Fruit fly (Drosophila melanogaster) whole organism, embryonic: Measurements from ENCODE around the gene CG43120.
A peak's percentile ranks its signal among the peaks of the same experiment; 100 is the strongest.

Source experiments
- BtbVII ChIP-seq: fragments of 200-800 bp; sonication (Bioruptor generic); optimal IDR thresholded peaks from 3 replicates; lab custom pipeline; 2017; ENCODE audit warnings: missing biosample characterization, mild to moderate bottlenecking, missing genetic modification characterization
- CG10979 ChIP-seq: fragments of 200-800 bp; sonication (Bioruptor generic); optimal IDR thresholded peaks from 2 replicates; lab custom pipeline; 2018; ENCODE audit warnings: missing biosample characterization, mild to moderate bottlenecking, missing genetic modification characterization, moderate library complexity
- CG11504 ChIP-seq: fragments of 200-800 bp; sonication (Bioruptor generic); optimal IDR thresholded peaks from 3 replicates; lab custom pipeline; 2019; ENCODE audit warnings: missing biosample characterization, mild to moderate bottlenecking, missing genetic modification characterization, moderate library complexity
- CG15269 ChIP-seq: fragments of 200-800 bp; sonication (Bioruptor generic); optimal IDR thresholded peaks from 2 replicates; lab custom pipeline; 2018; ENCODE audit warnings: missing biosample characterization, mild to moderate bottlenecking, missing genetic modification characterization, moderate library complexity
- CG17568 ChIP-seq: fragments of 200-800 bp; sonication (Bioruptor generic); optimal IDR thresholded peaks from 2 replicates; lab custom pipeline; 2018; ENCODE audit warnings: missing biosample characterization, mild to moderate bottlenecking, missing genetic modification characterization, moderate library complexity
- CG17829 ChIP-seq: fragments of 200-800 bp; optimal IDR thresholded peaks from 2 replicates; lab custom pipeline; 2019; ENCODE audit warnings: missing biosample characterization, mild to moderate bottlenecking, missing genetic modification characterization, moderate library complexity
- CG2712 ChIP-seq: fragments of 200-800 bp; optimal IDR thresholded peaks from 3 replicates; lab custom pipeline; 2019; ENCODE audit warnings: missing biosample characterization, mild to moderate bottlenecking, missing genetic modification characterization, moderate library complexity
- CG34376 ChIP-seq: fragments of 200-800 bp; sonication (Bioruptor generic); optimal IDR thresholded peaks from 2 replicates; lab custom pipeline; 2018; ENCODE audit warnings: missing biosample characterization, mild to moderate bottlenecking, missing genetic modification characterization
- CG3726 ChIP-seq: fragments of 200-800 bp; sonication (Bioruptor generic); IDR thresholded peaks from 3 replicates; pipeline ENCODE4, ENCODE4 v1.3.6; 2022; ENCODE audit warnings: missing biosample characterization, missing genetic modification characterization
- CG42726 ChIP-seq: fragments of 200-800 bp; sonication (Bioruptor generic); IDR thresholded peaks from 2 replicates; pipeline ENCODE4 v1.3.6; 2022; ENCODE audit warnings: missing biosample characterization, missing genetic modification characterization; ENCODE audit not compliant: partially characterized antibody
- CG6765 ChIP-seq: fragments of 200-800 bp; sonication (Bioruptor generic); optimal IDR thresholded peaks from 3 replicates; lab custom pipeline; 2017; ENCODE audit warnings: missing biosample characterization, mild to moderate bottlenecking, missing genetic modification characterization
- CG8944 ChIP-seq: fragments of 200-800 bp; sonication (Bioruptor generic); optimal IDR thresholded peaks from 3 replicates; lab custom pipeline; 2016; ENCODE audit warnings: missing biosample characterization, missing genetic modification characterization
- CkIIα-i1 ChIP-seq: fragments of 200-800 bp; sonication (Bioruptor generic); IDR thresholded peaks from 2 replicates; pipeline ENCODE4 v1.3.6; 2022; ENCODE audit warnings: missing biosample characterization, missing genetic modification characterization
- Dll ChIP-seq: fragments of 200-800 bp; sonication (Bioruptor generic); IDR thresholded peaks from 4 replicates; pipeline ENCODE4 v1.3.6; 2022; ENCODE audit warnings: missing biosample characterization, missing genetic modification characterization; ENCODE audit not compliant: partially characterized antibody
- E2f2 ChIP-seq: fragments of 200-800 bp; sonication (Bioruptor generic); IDR thresholded peaks from 2 replicates; pipeline ENCODE4 v1.3.6; 2022; ENCODE audit warnings: missing biosample characterization, missing genetic modification characterization
- Gug ChIP-seq: fragments of 200-800 bp; sonication (Bioruptor generic); IDR thresholded peaks from 4 replicates; pipeline ENCODE4 v1.3.6; 2022; ENCODE audit warnings: missing biosample characterization, missing genetic modification characterization
- Hr78 ChIP-seq, 2 experiments: fragments of 200-800 bp in 1 of 2; fragments of >200 bp in 1 of 2; sonication (Bioruptor generic) in 1 of 2; optimal IDR thresholded peaks; 2 replicates each; lab custom pipeline; 2017 to 2019; ENCODE audit warnings: missing biosample characterization in 2 of 2, missing genetic modification characterization in 2 of 2, mild to moderate bottlenecking in 1 of 2, moderate library complexity in 1 of 2
- Jarid2 ChIP-seq: fragments of 200-800 bp; sonication (Bioruptor generic); optimal IDR thresholded peaks from 3 replicates; lab custom pipeline; 2017; ENCODE audit warnings: mild to moderate bottlenecking, missing biosample characterization, missing genetic modification reagents, missing genetic modification characterization
- MTF-1 ChIP-seq: fragments of 200-800 bp; sonication (Bioruptor generic); optimal IDR thresholded peaks from 2 replicates; lab custom pipeline; 2018; ENCODE audit warnings: missing biosample characterization, mild to moderate bottlenecking, missing genetic modification characterization, borderline replicate concordance
- NC2β ChIP-seq: fragments of 200-800 bp; sonication (Bioruptor generic); optimal IDR thresholded peaks from 2 replicates; lab custom pipeline; 2016; ENCODE audit warnings: missing biosample characterization, missing genetic modification characterization
- Stat92E ChIP-seq, 3 experiments: fragments of >200 bp in 2 of 3; fragments of 200-800 bp in 1 of 3; sonication (Bioruptor generic) in 1 of 3; optimal IDR thresholded peaks; 2 replicates each; lab custom pipeline; 2017 to 2019; ENCODE audit warnings: missing biosample characterization in 3 of 3, missing genetic modification characterization in 3 of 3, mild to moderate bottlenecking in 1 of 3, moderate library complexity in 1 of 3
- Vsx1 ChIP-seq: fragments of 200-800 bp; sonication (Bioruptor generic); optimal IDR thresholded peaks from 2 replicates; lab custom pipeline; 2017; ENCODE audit warnings: missing biosample characterization, mild to moderate bottlenecking, missing genetic modification characterization, missing genetic modification reagents
- bsh ChIP-seq, 2 experiments: fragments of 200-800 bp; sonication (Bioruptor generic); optimal IDR thresholded peaks; 2 replicates each; lab custom pipeline; 2017 to 2018; ENCODE audit warnings: mild to moderate bottlenecking in 2 of 2, missing biosample characterization in 2 of 2, missing genetic modification characterization in 2 of 2, moderate library complexity in 1 of 2
- caup ChIP-seq: fragments of 200-800 bp; sonication (Bioruptor generic); optimal IDR thresholded peaks from 3 replicates; lab custom pipeline; 2017; ENCODE audit warnings: missing biosample characterization, mild to moderate bottlenecking, missing genetic modification characterization, moderate library complexity; ENCODE audit not compliant: severe bottlenecking
- chm ChIP-seq: fragments of 200-800 bp; sonication (Bioruptor generic); IDR thresholded peaks from 2 replicates; pipeline ENCODE4 v1.3.6; 2022; ENCODE audit warnings: missing biosample characterization, missing genetic modification characterization
- crol ChIP-seq: fragments of 200-800 bp; sonication (Bioruptor generic); IDR thresholded peaks from 2 replicates; pipeline ENCODE4 v1.3.6; 2022; ENCODE audit warnings: missing biosample characterization, missing genetic modification characterization
- crp ChIP-seq, 2 experiments: fragments of 200-800 bp; sonication (Bioruptor generic); optimal IDR thresholded peaks; 2 replicates in 1 of 2; 3 replicates in 1 of 2; lab custom pipeline; 2017; ENCODE audit warnings: missing biosample characterization in 2 of 2, missing genetic modification characterization in 2 of 2, mild to moderate bottlenecking in 1 of 2, moderate library complexity in 1 of 2
- fd64A ChIP-seq: fragments of 200-800 bp; sonication (Bioruptor generic); optimal IDR thresholded peaks from 3 replicates; lab custom pipeline; 2018; ENCODE audit warnings: missing biosample characterization, mild to moderate bottlenecking, missing genetic modification characterization
- grn ChIP-seq: fragments of 200-800 bp; sonication (Bioruptor generic); optimal IDR thresholded peaks from 3 replicates; lab custom pipeline; 2017; ENCODE audit warnings: missing biosample characterization, missing genetic modification characterization
- her ChIP-seq: fragments of 200-800 bp; sonication (Bioruptor generic); optimal IDR thresholded peaks from 2 replicates; lab custom pipeline; 2016; ENCODE audit warnings: missing biosample characterization, missing genetic modification characterization
- ind ChIP-seq: fragments of 200-800 bp; sonication (Bioruptor generic); optimal IDR thresholded peaks from 3 replicates; lab custom pipeline; 2016; ENCODE audit warnings: missing biosample characterization, missing genetic modification characterization
- kay ChIP-seq: fragments of 200-800 bp; sonication (Bioruptor generic); optimal IDR thresholded peaks from 2 replicates; lab custom pipeline; 2016; ENCODE audit warnings: missing biosample characterization, missing genetic modification characterization
- knrl ChIP-seq: fragments of 200-800 bp; sonication (Bioruptor generic); IDR thresholded peaks from 3 replicates; pipeline ENCODE4 v1.3.6; 2022; ENCODE audit warnings: missing biosample characterization, missing genetic modification characterization; ENCODE audit not compliant: partially characterized antibody
- lab ChIP-seq: fragments of 200-800 bp; sonication (Bioruptor generic); optimal IDR thresholded peaks from 3 replicates; lab custom pipeline; 2017; ENCODE audit warnings: missing biosample characterization, missing genetic modification characterization, mild to moderate bottlenecking, moderate library complexity, missing genetic modification reagents
- oc ChIP-seq: fragments of 200-800 bp; sonication (Bioruptor generic); optimal IDR thresholded peaks from 2 replicates; lab custom pipeline; 2018; ENCODE audit warnings: missing biosample characterization, mild to moderate bottlenecking, missing genetic modification characterization, moderate library complexity
- odd ChIP-seq: fragments of 200-800 bp; sonication (Bioruptor generic); optimal IDR thresholded peaks from 2 replicates; lab custom pipeline; 2017; ENCODE audit warnings: missing biosample characterization, mild to moderate bottlenecking, missing genetic modification characterization
- psq ChIP-seq: fragments of 200-800 bp; sonication (Bioruptor generic); optimal IDR thresholded peaks from 2 replicates; lab custom pipeline; 2017; ENCODE audit warnings: missing biosample characterization, missing genetic modification characterization
- rib ChIP-seq: fragments of 200-800 bp; sonication (Bioruptor generic); IDR thresholded peaks from 2 replicates; pipeline ENCODE4 v1.3.6; 2022; ENCODE audit warnings: missing biosample characterization, missing genetic modification characterization
- ro ChIP-seq: fragments of 200-800 bp; sonication (Bioruptor generic); IDR thresholded peaks from 2 replicates; pipeline ENCODE4 v1.3.6; 2022; ENCODE audit warnings: missing biosample characterization, missing genetic modification characterization
- sob ChIP-seq: fragments of 200-800 bp; sonication (Bioruptor generic); IDR thresholded peaks from 2 replicates; pipeline ENCODE4 v1.3.6; 2022; ENCODE audit warnings: missing biosample characterization, missing genetic modification characterization
- sqz ChIP-seq: fragments of 200-800 bp; sonication (Bioruptor generic); optimal IDR thresholded peaks from 3 replicates; lab custom pipeline; 2018; ENCODE audit warnings: missing biosample characterization, mild to moderate bottlenecking, missing genetic modification characterization
- stwl ChIP-seq: fragments of 200-800 bp; sonication (Bioruptor generic); optimal IDR thresholded peaks from 3 replicates; lab custom pipeline; 2018; ENCODE audit warnings: missing biosample characterization, mild to moderate bottlenecking, missing genetic modification characterization, moderate library complexity
- sug ChIP-seq: fragments of 200-800 bp; optimal IDR thresholded peaks from 2 replicates; lab custom pipeline; 2019; ENCODE audit warnings: missing biosample characterization, mild to moderate bottlenecking, missing genetic modification characterization, moderate library complexity
- tna ChIP-seq: fragments of 200-800 bp; sonication (Bioruptor generic); IDR thresholded peaks from 2 replicates; pipeline ENCODE4 v1.3.6; 2022; ENCODE audit warnings: missing biosample characterization, missing genetic modification characterization; ENCODE audit not compliant: partially characterized antibody
- wek ChIP-seq: fragments of 200-800 bp; sonication (Bioruptor generic); optimal IDR thresholded peaks from 3 replicates; lab custom pipeline; 2018; ENCODE audit warnings: missing biosample characterization, mild to moderate bottlenecking, missing genetic modification characterization, moderate library complexity
- yki ChIP-seq: fragments of >200 bp; optimal IDR thresholded peaks from 3 replicates; lab custom pipeline; 2018
- z ChIP-seq: fragments of 200-800 bp; sonication (Bioruptor generic); IDR thresholded peaks from 3 replicates; pipeline ENCODE4 v1.3.6; 2022; ENCODE audit warnings: missing biosample characterization, missing genetic modification characterization
- zen2 ChIP-seq: fragments of 200-800 bp; sonication (Bioruptor generic); IDR thresholded peaks from 3 replicates; pipeline ENCODE4 v1.3.6; 2022; ENCODE audit warnings: missing biosample characterization, missing genetic modification characterization; ENCODE audit not compliant: partially characterized antibody

Gene CG43120

DNA sequence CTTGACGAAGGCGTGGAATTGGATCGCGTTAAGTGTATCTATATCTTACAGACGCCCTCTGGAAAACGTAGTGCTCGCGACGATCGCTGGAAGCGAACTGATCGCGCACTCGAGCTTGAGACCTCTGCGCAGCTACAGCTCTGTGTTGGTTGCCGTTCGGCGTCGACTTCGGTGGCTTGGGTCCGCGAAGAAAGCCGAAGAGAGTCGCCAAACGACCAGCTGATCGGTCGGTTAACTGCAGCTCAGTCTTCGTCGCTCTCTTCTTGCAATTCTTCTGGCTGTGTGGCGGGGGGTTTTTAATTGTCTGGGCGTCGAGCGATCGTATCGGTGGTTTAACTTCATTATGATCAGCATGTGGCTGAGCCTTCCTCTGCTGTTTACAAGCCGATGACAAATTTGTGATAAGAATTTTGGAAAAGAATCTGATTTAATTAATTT lies 45.6 kb downstream of the CG43120 start (continued):
- TF ChIP-seq caup (GFP tag; lab: Kevin White, UChicago) (peak; percentile 52), psq (GFP tag; lab: Kevin White, UChicago) (no peak), CG42726 (GFP tag; lab: Robert Waterston, UW) (peak; percentile 64; the same call in 1 of the 2 replicates), knrl (GFP tag; lab: Robert Waterston, UW) (peak; percentile 30; the same call in 1 of the 3 replicates), CG3726 (GFP tag; lab: Robert Waterston, UW) (no peak), odd (GFP tag; lab: Kevin White, UChicago) (peak; percentile 2), sqz (peak; percentile 11), crp (GFP tag; optimal IDR thresholded peaks at IDR 0.05; lab: Kevin White, UChicago) (peak in 1 of 2 experiments; percentile 65), sob (GFP tag; lab: Robert Waterston, UW) (0 out of 2 replicates have a peak, but pooled peaks have one; percentile 13), chm (no peak), her (GFP tag; lab: Kevin White, UChicago) (peak; percentile 14), CG8944 (no peak), CG11504 (tag; lab: Kevin White, UChicago) (peak; percentile 45), grn (GFP tag; lab: Kevin White, UChicago) (peak; percentile 79), CG6765 (GFP tag; lab: Kevin White, UChicago) (no peak), NC2β (GFP tag; lab: Kevin White, UChicago) (no peak), ro (GFP tag; lab: Robert Waterston, UW) (no peak), wek (GFP tag; lab: Kevin White, UChicago) (peak; percentile 54), Vsx1 (GFP tag; lab: Kevin White, UChicago) (peak; percentile 43), fd64A (GFP tag; lab: Kevin White, UChicago) (peak; percentile 3), CG17829 (tag; lab: Kevin White, UChicago) (peak; percentile 25), z (GFP tag; lab: Robert Waterston, UW) (0 out of 3 replicates have a peak, but pooled peaks have one; percentile 42), CkIIα-i1 (GFP tag; lab: Robert Waterston, UW) (no peak), tna (GFP tag; lab: Robert Waterston, UW) (no peak), sug (peak; percentile 24), stwl (peak; percentile 39), MTF-1 (GFP tag; lab: Kevin White, UChicago) (peak; percentile 55), zen2 (GFP tag; lab: Robert Waterston, UW) (0 out of 3 replicates have a peak, but pooled peaks have one; percentile 8), CG15269 (tag; lab: Kevin White, UChicago) (peak; percentile 38), Gug (GFP tag; lab: Robert Waterston, UW) (peak; percentile 7; the same call in 1 of the 4 replicates), crol (GFP tag; lab: Robert Waterston, UW) (peak; percentile 36; the same call in 1 of the 2 replicates), bsh (GFP tag; optimal IDR thresholded peaks at IDR 0.05; lab: Kevin White, UChicago) (peak in 1 of 2 experiments; percentile 72), Jarid2 (GFP tag; lab: Kevin White, UChicago) (peak; percentile 94), CG10979 (tag; lab: Kevin White, UChicago) (no peak), lab (peak; percentile 43), oc (tag; lab: Kevin White, UChicago) (peak; percentile 49), kay (no peak), Stat92E (GFP tag; optimal IDR thresholded peaks at IDR 0.05; lab: Kevin White, UChicago) (peak in 1 of 3 experiments; percentile 77), CG34376 (GFP tag; lab: Kevin White, UChicago) (peak; percentile 33), ind (no peak), CG17568 (GFP tag; lab: Kevin White, UChicago) (peak; percentile 4), Hr78 (GFP tag; optimal IDR thresholded peaks at IDR 0.05; lab: Kevin White, UChicago) (peak in 1 of 2 experiments; percentile 32), BtbVII (GFP tag; lab: Kevin White, UChicago) (no peak), yki (lab: Kevin White, UChicago) (no peak), CG2712 (tag; lab: Kevin White, UChicago) (no peak), Dll (GFP tag; lab: Robert Waterston, UW) (0 out of 4 replicates have a peak, but pooled peaks have one; percentile 41), rib (GFP tag; lab: Robert Waterston, UW) (peak; percentile 77; the same call in 1 of the 2 replicates), E2f2 (GFP tag; lab: Robert Waterston, UW) (no peak)
